Worm (Caenorhabditis elegans): ENCODE measurements around the gene srt-39.

Gene srt-39

ce11 chrV:12484585-12484984 is at the start of gene srt-39:
srt-39 (plus strand) TSS chrV:12484885.
- 0 out of 2 replicates have a peak, but pooled peaks have one; percentile 16 for TF ChIP-seq mdt-29 (GFP tag; IDR thresholded peaks at IDR 0.05)
- no peak for TF ChIP-seq duxl-1 (tag; optimal IDR thresholded peaks at IDR 0.05; ENCODE audit: poor library complexity)
- no peak for TF ChIP-seq spr-1 (tag; optimal IDR thresholded peaks at IDR 0.05)
- no peak for TF ChIP-seq fkh-10 (GFP tag; optimal IDR thresholded peaks at IDR 0.05)

ce11 chrV:12441420-12441819 is 43.3 kb upstream of the srt-39 start, which contains the start of gene pals-37:
pals-37 (minus strand) TSS chrV:12441520.
- TF ChIP-seq madf-9 (GFP tag; conservative IDR thresholded peaks at IDR 0.05) (no peak), dmd-8 (GFP tag; IDR thresholded peaks at IDR 0.05) (no peak), ceh-32 (tag; optimal IDR thresholded peaks at IDR 0.05; ENCODE audit: poor library complexity) (no peak), mxl-3 (GFP tag; optimal IDR thresholded peaks at IDR 0.05) (no peak), hlh-11 (tag; optimal IDR thresholded peaks at IDR 0.05) (no peak), snpc-4 (tag; optimal IDR thresholded peaks at IDR 0.05) (no peak), Y48G9A.11 (GFP tag; IDR thresholded peaks at IDR 0.05) (no peak), F37D6.2 (tag; optimal IDR thresholded peaks at IDR 0.05) (no peak), daf-8 (GFP tag; IDR thresholded peaks at IDR 0.05) (no peak), F10B5.3 (tag; optimal IDR thresholded peaks at IDR 0.05) (no peak), fos-1 (tag; optimal IDR thresholded peaks at IDR 0.05) (no peak), F26F4.8 (GFP tag; conservative IDR thresholded peaks at IDR 0.05) (no peak)

- TF ChIP-seq nhr-102 (tag; optimal IDR thresholded peaks at IDR 0.05) (no peak), daf-16 (GFP tag; optimal IDR thresholded peaks at IDR 0.05) (no peak), daf-16 (tag; optimal IDR thresholded peaks at IDR 0.05) (peak; percentile 64), nhr-42 (GFP tag; IDR thresholded peaks at IDR 0.05) (no peak), pqm-1 (tag; optimal IDR thresholded peaks at IDR 0.05) (peak; percentile 21)
Measured at ce11 chrV:12443754-12444153, 40.9 kb upstream of the srt-39 start, which contains the start of gene pals-39. pals-39 (minus strand) TSS chrV:12443854.

ce11 chrV:12446895-12447294 is 37.8 kb upstream of the srt-39 start, which contains the start of the genes pals-38 and C54D10.9:
pals-38 (minus strand) TSS chrV:12446995.
C54D10.9 (plus strand) TSS chrV:12447153.
- TF ChIP-seq zip-11 (GFP tag; IDR thresholded peaks at IDR 0.05), result no peak
- no peak for TF ChIP-seq zfp-2 (tag; optimal IDR thresholded peaks at IDR 0.05)
- no peak for TF ChIP-seq egl-27 (tag; optimal IDR thresholded peaks at IDR 0.05)
- no peak for TF ChIP-seq daf-12 (tag; optimal IDR thresholded peaks at IDR 0.05)

- TF ChIP-seq mxl-3 (GFP tag; optimal IDR thresholded peaks at IDR 0.05) (no peak), ztf-11 (tag; optimal IDR thresholded peaks at IDR 0.05) (no peak), daf-12 (tag; optimal IDR thresholded peaks at IDR 0.05) (no peak), gei-8 (GFP tag; optimal IDR thresholded peaks at IDR 0.05) (no peak), snpc-1.2 (GFP tag; IDR thresholded peaks at IDR 0.05) (no peak), skn-1 (tag; optimal IDR thresholded peaks at IDR 0.05) (no peak), hlh-30 (tag; optimal IDR thresholded peaks at IDR 0.05; ENCODE audit: insufficient read depth) (no peak), unc-130 (GFP tag; optimal IDR thresholded peaks at IDR 0.05) (no peak), R02D3.7 (tag; optimal IDR thresholded peaks at IDR 0.05) (no peak), fos-1 (tag; optimal IDR thresholded peaks at IDR 0.05) (no peak), ceh-20 (GFP tag; IDR thresholded peaks at IDR 0.05) (no peak), daf-16 (GFP tag; optimal IDR thresholded peaks at IDR 0.05) (no peak), daf-16 (tag; optimal IDR thresholded peaks at IDR 0.05) (no peak), madf-9 (GFP tag; conservative IDR thresholded peaks at IDR 0.05) (no peak), Y48G9A.11 (GFP tag; IDR thresholded peaks at IDR 0.05) (no peak), ces-1 (GFP tag; optimal IDR thresholded peaks at IDR 0.05) (no peak), attf-4 (tag; optimal IDR thresholded peaks at IDR 0.05) (no peak), mdt-29 (GFP tag; IDR thresholded peaks at IDR 0.05) (no peak), zag-1 (tag; optimal IDR thresholded peaks at IDR 0.05) (no peak), dve-1 (tag; optimal IDR thresholded peaks at IDR 0.05; ENCODE audit: insufficient read depth) (no peak)
Measured at ce11 chrV:12449902-12450301, 34.8 kb upstream of the srt-39 start, which contains the start of gene C54D10.10. C54D10.10 (minus strand) TSS chrV:12450002.

Data from whole organism, L4 larva.